Worm (Caenorhabditis elegans): ENCODE results near the gene lgc-47.

DNA sequence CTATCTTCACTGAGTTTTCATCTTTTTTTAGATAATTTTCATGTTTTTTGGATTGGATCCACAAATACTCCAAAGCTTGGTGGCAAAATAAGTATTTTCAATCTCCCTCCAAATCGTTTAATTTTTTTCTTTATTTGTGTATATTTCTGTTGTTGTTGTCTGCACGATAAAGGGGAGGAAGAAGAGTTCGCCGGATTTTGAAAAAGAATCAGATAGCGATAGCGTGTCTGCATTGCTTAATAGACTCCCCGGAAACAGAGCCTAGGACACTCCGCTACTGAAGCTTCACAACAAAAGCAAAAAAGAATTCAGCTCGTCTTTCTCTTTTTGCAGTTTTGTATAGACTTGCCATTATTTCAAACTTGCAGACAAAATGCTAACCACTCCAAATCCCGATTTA, 30.0 kb downstream of the lgc-47 start, which contains the start of gene T09B9.5:
- TF ChIP-seq lin-13 (tag; optimal IDR thresholded peaks at IDR 0.05), result no peak
- no peak for TF ChIP-seq unc-62 (GFP tag; optimal IDR thresholded peaks at IDR 0.05)
- no peak for TF ChIP-seq cnd-1 (tag; optimal IDR thresholded peaks at IDR 0.05)
- TF ChIP-seq nhr-28 (tag; optimal IDR thresholded peaks at IDR 0.05), result no peak
- no peak for TF ChIP-seq elt-3 (tag; optimal IDR thresholded peaks at IDR 0.05)
- no peak for TF ChIP-seq snpc-4 (tag; optimal IDR thresholded peaks at IDR 0.05)

Data from whole organism, mixed stage, embryonic.